Fruit fly (Drosophila melanogaster): ENCODE results near the gene dpr20.

dm6 chr3L:823597-823996 lies 33.5 kb downstream of the dpr20 start:
- no peak for TF ChIP-seq CG8478 (optimal IDR thresholded peaks at IDR 0.05)
- no peak for TF ChIP-seq CTCF (optimal IDR thresholded peaks at IDR 0.05)

All from S2 (cell line).